Fruit fly (Drosophila melanogaster): ENCODE results near the gene Stip1.

Stip1 gene

dm6 chr2L:286421-286820 is 8.5 kb upstream of the Stip1 start (continued):
- TF ChIP-seq CG18764 (GFP tag; optimal IDR thresholded peaks at IDR 0.05) (peak; percentile 29), kah (GFP tag; optimal IDR thresholded peaks at IDR 0.05) (no peak), en (GFP tag; optimal IDR thresholded peaks at IDR 0.05) (peak; percentile 43), MESR4 (GFP tag; optimal IDR thresholded peaks at IDR 0.05) (peak; percentile 22), vnd (GFP tag; IDR thresholded peaks at IDR 0.05; ENCODE audit: partially characterized antibody) (no peak), CG8290 (GFP tag; optimal IDR thresholded peaks at IDR 0.05) (no peak), CG8290 (tag; optimal IDR thresholded peaks at IDR 0.05) (peak in 1 of 2 experiments; percentile 97), run (tag; optimal IDR thresholded peaks at IDR 0.05) (peak; percentile 42), Dip2 (GFP tag; IDR thresholded peaks at IDR 0.05) (no peak), Spps (tag; optimal IDR thresholded peaks at IDR 0.05) (no peak), sd (tag; optimal IDR thresholded peaks at IDR 0.05) (peak; percentile 35), phol (tag; optimal IDR thresholded peaks at IDR 0.05) (peak; percentile 26), CG1647 (GFP tag; optimal IDR thresholded peaks at IDR 0.05) (peak; percentile 65), ara (GFP tag; IDR thresholded peaks at IDR 0.05) (no peak; the same call in 1 of the 2 replicates), CG16863 (GFP tag; optimal IDR thresholded peaks at IDR 0.05) (no peak), CG2116 (GFP tag; optimal IDR thresholded peaks at IDR 0.05) (no peak), repo (GFP tag; optimal IDR thresholded peaks at IDR 0.05) (peak; percentile 22), CG3847 (GFP tag; IDR thresholded peaks at IDR 0.05) (peak; percentile 79), tna (GFP tag; IDR thresholded peaks at IDR 0.05; ENCODE audit: partially characterized antibody) (no peak), NK7.1 (GFP tag; optimal IDR thresholded peaks at IDR 0.05) (no peak), grn (GFP tag; optimal IDR thresholded peaks at IDR 0.05) (peak; percentile 58), CG18619 (GFP tag; optimal IDR thresholded peaks at IDR 0.05) (peak; percentile 55), esg (GFP tag; conservative IDR thresholded peaks at IDR 0.05) (peak; percentile 39; the same call in 1 of the 2 replicates), ttk (GFP tag; IDR thresholded peaks at IDR 0.05) (peak; percentile 49; the same call in 1 of the 2 replicates), CG17912 (GFP tag; optimal IDR thresholded peaks at IDR 0.05) (peak; percentile 40), pita (GFP tag; optimal IDR thresholded peaks at IDR 0.05) (no peak), CTCF (GFP tag; optimal IDR thresholded peaks at IDR 0.05) (no peak), CG33557 (GFP tag; optimal IDR thresholded peaks at IDR 0.05) (no peak), CG12659 (GFP tag; optimal IDR thresholded peaks at IDR 0.05) (peak; percentile 29), sug (tag; optimal IDR thresholded peaks at IDR 0.05) (peak; percentile 68), knrl (GFP tag; IDR thresholded peaks at IDR 0.05; ENCODE audit: partially characterized antibody) (no peak), MBD-R2 (GFP tag; IDR thresholded peaks at IDR 0.05) (peak; percentile 59), CG11456 (GFP tag; IDR thresholded peaks at IDR 0.05) (peak; percentile 88), schlank (tag; optimal IDR thresholded peaks at IDR 0.05) (peak; percentile 82), CG10431 (GFP tag; optimal IDR thresholded peaks at IDR 0.05) (no peak), her (GFP tag; optimal IDR thresholded peaks at IDR 0.05) (peak; percentile 87), Mad (GFP tag; optimal IDR thresholded peaks at IDR 0.05) (peak; percentile 11), gsb-n (tag; optimal IDR thresholded peaks at IDR 0.05) (no peak), CG1233 (GFP tag; optimal IDR thresholded peaks at IDR 0.05) (peak; percentile 40), Abd-B (GFP tag; optimal IDR thresholded peaks at IDR 0.05) (no peak), scrt (GFP tag; optimal IDR thresholded peaks at IDR 0.05) (peak; percentile 59), CG4360 (GFP tag; IDR thresholded peaks at IDR 0.05) (peak; percentile 44; the same call in 1 of the 2 replicates), Hr3 (GFP tag; optimal IDR thresholded peaks at IDR 0.05) (peak; percentile 26), stwl (tag; optimal IDR thresholded peaks at IDR 0.05) (no peak), CG18476 (GFP tag; optimal IDR thresholded peaks at IDR 0.05) (peak; percentile 12), Doc2 (GFP tag; IDR thresholded peaks at IDR 0.05) (no peak), Sry-β (GFP tag; optimal IDR thresholded peaks at IDR 0.05) (no peak), peb (GFP tag; IDR thresholded peaks at IDR 0.05) (no peak), Hsf (GFP tag; optimal IDR thresholded peaks at IDR 0.05) (peak; percentile 66), CG34376 (GFP tag; optimal IDR thresholded peaks at IDR 0.05) (peak; percentile 69), ab (GFP tag; optimal IDR thresholded peaks at IDR 0.05) (peak; percentile 37), Scr (GFP tag; IDR thresholded peaks at IDR 0.05; ENCODE audit: partially characterized antibody) (no peak)
